ENCODE assay signal across 1 fruit fly cellular context in genomic region chr3L:19216377-19216776, dm6.
TF ChIP-seq lines count a peak whose summit lies in the region.

No protein-coding gene starts in this region.

TF ChIP-seq in whole organism, embryonic, 481 proteins besides CTCF, POLR2A, EP300 and RAD21 (continued from another document and continues in another):
- TF ChIP-seq Bgb (GFP tag; IDR thresholded peaks at IDR 0.05; lab: Robert Waterston, UW; ENCODE audit: partially characterized antibody) = no peak
- TF ChIP-seq CG18011 (GFP tag; optimal IDR thresholded peaks at IDR 0.05; lab: Kevin White, UChicago) = no peak
- TF ChIP-seq Mes4 (GFP tag; optimal IDR thresholded peaks at IDR 0.05; lab: Kevin White, UChicago) = no peak
- no peak for TF ChIP-seq CG6683 (GFP tag; optimal IDR thresholded peaks at IDR 0.05; lab: Kevin White, UChicago)
- peak; percentile 40 for TF ChIP-seq CG2120 (GFP tag; optimal IDR thresholded peaks at IDR 0.05; lab: Kevin White, UChicago)
- TF ChIP-seq chif (GFP tag; optimal IDR thresholded peaks at IDR 0.05; lab: Kevin White, UChicago) = peak in 1 of 2 experiments; percentile 4
- TF ChIP-seq lov (optimal IDR thresholded peaks at IDR 0.05; lab: Kevin White, UChicago) = no peak
- no peak for TF ChIP-seq lov (GFP tag; IDR thresholded peaks at IDR 0.05; lab: Robert Waterston, UW)
- TF ChIP-seq eve (GFP tag; optimal IDR thresholded peaks at IDR 0.05; lab: Kevin White, UChicago) = peak in 1 of 2 experiments; percentile 17
- 0 out of 2 replicates have a peak, but pooled peaks have one; percentile 13 for TF ChIP-seq CG10321 (GFP tag; IDR thresholded peaks at IDR 0.05; lab: Robert Waterston, UW)
- TF ChIP-seq Hr39 (optimal IDR thresholded peaks at IDR 0.05; lab: Kevin White, UChicago) = no peak
- TF ChIP-seq CG12659 (GFP tag; optimal IDR thresholded peaks at IDR 0.05; lab: Kevin White, UChicago) = peak; percentile 19
- no peak for TF ChIP-seq Opbp (GFP tag; IDR thresholded peaks at IDR 0.05; lab: Robert Waterston, UW; ENCODE audit: partially characterized antibody)
- TF ChIP-seq CG10565 (GFP tag; optimal IDR thresholded peaks at IDR 0.05; lab: Kevin White, UChicago) = no peak
- no peak for TF ChIP-seq Dad (GFP tag; optimal IDR thresholded peaks at IDR 0.05; lab: Kevin White, UChicago)
- TF ChIP-seq Lim3 (GFP tag; IDR thresholded peaks at IDR 0.05; lab: Robert Waterston, UW) = no peak
- TF ChIP-seq CG3281 (GFP tag; optimal IDR thresholded peaks at IDR 0.05; lab: Kevin White, UChicago) = peak; percentile 67
- no peak for TF ChIP-seq CG9609 (GFP tag; optimal IDR thresholded peaks at IDR 0.05; lab: Kevin White, UChicago)
- no peak for TF ChIP-seq H2.0 (GFP tag; IDR thresholded peaks at IDR 0.05; lab: Robert Waterston, UW)
- no peak for TF ChIP-seq dan (GFP tag; IDR thresholded peaks at IDR 0.05; lab: Robert Waterston, UW)
- peak; percentile 55; the same call in 1 of the 2 replicates for TF ChIP-seq sob (GFP tag; IDR thresholded peaks at IDR 0.05; lab: Robert Waterston, UW)
- TF ChIP-seq gem (tag; optimal IDR thresholded peaks at IDR 0.05; lab: Kevin White, UChicago) = peak; percentile 74
- TF ChIP-seq run (tag; optimal IDR thresholded peaks at IDR 0.05; lab: Kevin White, UChicago) = peak; percentile 17
- TF ChIP-seq CG10654 (GFP tag; optimal IDR thresholded peaks at IDR 0.05; lab: Kevin White, UChicago) = no peak
- TF ChIP-seq Stat92E (GFP tag; optimal IDR thresholded peaks at IDR 0.05; lab: Kevin White, UChicago) = no peak
- no peak for TF ChIP-seq Taf1 (GFP tag; IDR thresholded peaks at IDR 0.05; lab: Robert Waterston, UW)
- peak; percentile 46 for TF ChIP-seq abd-A (tag; optimal IDR thresholded peaks at IDR 0.05; lab: Kevin White, UChicago)
- no peak for TF ChIP-seq Hmx (GFP tag; optimal IDR thresholded peaks at IDR 0.05; lab: Kevin White, UChicago)
- TF ChIP-seq CG16863 (GFP tag; optimal IDR thresholded peaks at IDR 0.05; lab: Kevin White, UChicago) = no peak
- TF ChIP-seq CG11560 (tag; IDR thresholded peaks at IDR 0.05; lab: Robert Waterston, UW) = no peak
- peak; percentile 53 for TF ChIP-seq CG9817 (tag; optimal IDR thresholded peaks at IDR 0.05; lab: Kevin White, UChicago)
- TF ChIP-seq Atf3 (GFP tag; optimal IDR thresholded peaks at IDR 0.05; lab: Kevin White, UChicago) = no peak
- no peak for TF ChIP-seq pzg (GFP tag; optimal IDR thresholded peaks at IDR 0.05; lab: Kevin White, UChicago)
- no peak for TF ChIP-seq CG10462 (GFP tag; optimal IDR thresholded peaks at IDR 0.05; lab: Kevin White, UChicago)
- TF ChIP-seq Dbx (GFP tag; IDR thresholded peaks at IDR 0.05; lab: Robert Waterston, UW) = peak; percentile 65; the same call in 2 of the 3 replicates
- TF ChIP-seq Hr78 (GFP tag; optimal IDR thresholded peaks at IDR 0.05; lab: Kevin White, UChicago) = no peak
- peak; percentile 42; the same call in 1 of the 2 replicates for TF ChIP-seq CG9932 (GFP tag; IDR thresholded peaks at IDR 0.05; lab: Robert Waterston, UW)
- TF ChIP-seq onecut (GFP tag; IDR thresholded peaks at IDR 0.05; lab: Robert Waterston, UW) = 0 out of 2 replicates have a peak, but pooled peaks have one; percentile 10
- TF ChIP-seq CG6813 (GFP tag; optimal IDR thresholded peaks at IDR 0.05; lab: Kevin White, UChicago) = peak; percentile 27
- no peak; the same call in 1 of the 2 replicates for TF ChIP-seq CG3847 (GFP tag; IDR thresholded peaks at IDR 0.05; lab: Robert Waterston, UW)
- TF ChIP-seq CG15269 (tag; optimal IDR thresholded peaks at IDR 0.05; lab: Kevin White, UChicago) = peak; percentile 58
- no peak for TF ChIP-seq prd (optimal IDR thresholded peaks at IDR 0.05; lab: Kevin White, UChicago)
- TF ChIP-seq prd (GFP tag; IDR thresholded peaks at IDR 0.05; lab: Robert Waterston, UW) = peak; percentile 56; the same call in 1 of the 3 replicates
- peak; percentile 5 for TF ChIP-seq CG12071 (GFP tag; optimal IDR thresholded peaks at IDR 0.05; lab: Kevin White, UChicago)
- TF ChIP-seq Fer1 (GFP tag; optimal IDR thresholded peaks at IDR 0.05; lab: Kevin White, UChicago) = peak; percentile 71
- TF ChIP-seq sim (GFP tag; IDR thresholded peaks at IDR 0.05; lab: Robert Waterston, UW) = no peak
- no peak for TF ChIP-seq HHEX (GFP tag; optimal IDR thresholded peaks at IDR 0.05; lab: Kevin White, UChicago)
- TF ChIP-seq sens (GFP tag; lab: Kevin White, UChicago) = peak; percentile 17
- TF ChIP-seq dmrt11E (tag; optimal IDR thresholded peaks at IDR 0.05; lab: Kevin White, UChicago) = no peak
- TF ChIP-seq CG8388 (GFP tag; optimal IDR thresholded peaks at IDR 0.05; lab: Kevin White, UChicago) = peak; percentile 33
- TF ChIP-seq cas (GFP tag; IDR thresholded peaks at IDR 0.05; lab: Robert Waterston, UW) = no peak
- TF ChIP-seq Oaz (GFP tag; IDR thresholded peaks at IDR 0.05; lab: Robert Waterston, UW) = peak; percentile 22; the same call in 1 of the 2 replicates
- TF ChIP-seq CG7987 (GFP tag; optimal IDR thresholded peaks at IDR 0.05; lab: Kevin White, UChicago) = peak; percentile 18
- no peak for TF ChIP-seq hth (optimal IDR thresholded peaks at IDR 0.05; lab: Kevin White, UChicago)
- TF ChIP-seq pros (GFP tag; optimal IDR thresholded peaks at IDR 0.05; lab: Kevin White, UChicago) = no peak
- TF ChIP-seq CG4707 (GFP tag; optimal IDR thresholded peaks at IDR 0.05; lab: Kevin White, UChicago) = no peak
- TF ChIP-seq lilli (GFP tag; optimal IDR thresholded peaks at IDR 0.05; lab: Kevin White, UChicago) = peak; percentile 20
- TF ChIP-seq H15 (GFP tag; IDR thresholded peaks at IDR 0.05; lab: Robert Waterston, UW) = no peak
- no peak for TF ChIP-seq fd64A (GFP tag; optimal IDR thresholded peaks at IDR 0.05; lab: Kevin White, UChicago)
- no peak for TF ChIP-seq mirr (GFP tag; optimal IDR thresholded peaks at IDR 0.05; lab: Kevin White, UChicago)
- peak; percentile 14 for TF ChIP-seq fd3F (GFP tag; optimal IDR thresholded peaks at IDR 0.05; lab: Kevin White, UChicago)
- peak; percentile 35 for TF ChIP-seq CG17385 (GFP tag; optimal IDR thresholded peaks at IDR 0.05; lab: Kevin White, UChicago)
- no peak for TF ChIP-seq unc-4 (GFP tag; IDR thresholded peaks at IDR 0.05; lab: Robert Waterston, UW; ENCODE audit: partially characterized antibody)
- TF ChIP-seq lola (GFP tag; optimal IDR thresholded peaks at IDR 0.05; lab: Kevin White, UChicago) = no peak
- no peak for TF ChIP-seq otp (GFP tag; IDR thresholded peaks at IDR 0.05; lab: Robert Waterston, UW)
- TF ChIP-seq cg (GFP tag; optimal IDR thresholded peaks at IDR 0.05; lab: Kevin White, UChicago) = no peak
- peak; percentile 42; the same call in 1 of the 3 replicates for TF ChIP-seq tgo (GFP tag; IDR thresholded peaks at IDR 0.05; lab: Robert Waterston, UW)
- no peak for TF ChIP-seq CG2129 (GFP tag; IDR thresholded peaks at IDR 0.05; lab: Robert Waterston, UW; ENCODE audit: partially characterized antibody)
- TF ChIP-seq jing (GFP tag; optimal IDR thresholded peaks at IDR 0.05; lab: Kevin White, UChicago) = no peak
- 0 out of 3 replicates have a peak, but pooled peaks have one; percentile 13 for TF ChIP-seq CG3726 (GFP tag; IDR thresholded peaks at IDR 0.05; lab: Robert Waterston, UW)
- no peak for TF ChIP-seq E2f1 (GFP tag; IDR thresholded peaks at IDR 0.05; lab: Robert Waterston, UW)
- TF ChIP-seq hbn (GFP tag; IDR thresholded peaks at IDR 0.05; lab: Robert Waterston, UW; ENCODE audit: partially characterized antibody) = no peak
- no peak for TF ChIP-seq CG4360 (GFP tag; IDR thresholded peaks at IDR 0.05; lab: Robert Waterston, UW)
- TF ChIP-seq CG17829 (tag; optimal IDR thresholded peaks at IDR 0.05; lab: Kevin White, UChicago) = peak; percentile 45
- TF ChIP-seq pita (GFP tag; optimal IDR thresholded peaks at IDR 0.05; lab: Kevin White, UChicago) = no peak
- peak; percentile 65 for TF ChIP-seq Sox102F (GFP tag; optimal IDR thresholded peaks at IDR 0.05; lab: Kevin White, UChicago)
- TF ChIP-seq twi (tag; optimal IDR thresholded peaks at IDR 0.05; lab: Kevin White, UChicago) = no peak
- no peak for TF ChIP-seq mld (GFP tag; IDR thresholded peaks at IDR 0.05; lab: Robert Waterston, UW; ENCODE audit: partially characterized antibody)
- TF ChIP-seq CG15073 (GFP tag; optimal IDR thresholded peaks at IDR 0.05; lab: Kevin White, UChicago) = no peak
- TF ChIP-seq CG4424 (GFP tag; optimal IDR thresholded peaks at IDR 0.05; lab: Kevin White, UChicago) = peak; percentile 41
- no peak for TF ChIP-seq amos (GFP tag; IDR thresholded peaks at IDR 0.05; lab: Robert Waterston, UW; ENCODE audit: partially characterized antibody)
- peak; percentile 63; the same call in 2 of the 3 replicates for TF ChIP-seq row (GFP tag; IDR thresholded peaks at IDR 0.05; lab: Robert Waterston, UW)
- peak; percentile 62 for TF ChIP-seq CG17359 (tag; optimal IDR thresholded peaks at IDR 0.05; lab: Kevin White, UChicago)
- no peak for TF ChIP-seq her (GFP tag; optimal IDR thresholded peaks at IDR 0.05; lab: Kevin White, UChicago)
- TF ChIP-seq dmrt99B (tag; optimal IDR thresholded peaks at IDR 0.05; lab: Kevin White, UChicago) = peak; percentile 77
- no peak for TF ChIP-seq bigmax (GFP tag; optimal IDR thresholded peaks at IDR 0.05; lab: Kevin White, UChicago)
- TF ChIP-seq crol (GFP tag; IDR thresholded peaks at IDR 0.05; lab: Robert Waterston, UW) = no peak
- TF ChIP-seq tll (GFP tag; optimal IDR thresholded peaks at IDR 0.05; lab: Kevin White, UChicago) = no peak
- no peak for TF ChIP-seq ara (GFP tag; IDR thresholded peaks at IDR 0.05; lab: Robert Waterston, UW)
- TF ChIP-seq CG13894 (tag; optimal IDR thresholded peaks at IDR 0.05; lab: Kevin White, UChicago) = peak; percentile 68
- TF ChIP-seq tio (GFP tag; optimal IDR thresholded peaks at IDR 0.05; lab: Kevin White, UChicago) = no peak
- no peak for TF ChIP-seq vfl (GFP tag; optimal IDR thresholded peaks at IDR 0.05; lab: Kevin White, UChicago)
- peak in 1 of 2 experiments; percentile 6 for TF ChIP-seq Pdp1 (GFP tag; optimal IDR thresholded peaks at IDR 0.05; lab: Kevin White, UChicago)
- no peak for TF ChIP-seq gce (GFP tag; IDR thresholded peaks at IDR 0.05; lab: Robert Waterston, UW)
- TF ChIP-seq kah (GFP tag; optimal IDR thresholded peaks at IDR 0.05; lab: Kevin White, UChicago) = peak; percentile 2
- TF ChIP-seq CG32532 (GFP tag; IDR thresholded peaks at IDR 0.05; lab: Robert Waterston, UW) = peak; percentile 62
- TF ChIP-seq CG13123 (GFP tag; optimal IDR thresholded peaks at IDR 0.05; lab: Kevin White, UChicago) = no peak
- peak; percentile 75 for TF ChIP-seq lab (GFP tag; optimal IDR thresholded peaks at IDR 0.05; lab: Kevin White, UChicago)
- peak; percentile 36; the same call in 1 of the 2 replicates for TF ChIP-seq CG32772 (GFP tag; IDR thresholded peaks at IDR 0.05; lab: Robert Waterston, UW)
- TF ChIP-seq Abd-B (GFP tag; optimal IDR thresholded peaks at IDR 0.05; lab: Kevin White, UChicago) = peak; percentile 44
- TF ChIP-seq CG2889 (GFP tag; IDR thresholded peaks at IDR 0.05; lab: Robert Waterston, UW) = no peak
- no peak for TF ChIP-seq CG17612 (GFP tag; IDR thresholded peaks at IDR 0.05; lab: Robert Waterston, UW)
- no peak for TF ChIP-seq CG2875 (GFP tag; optimal IDR thresholded peaks at IDR 0.05; lab: Kevin White, UChicago)
- no peak for TF ChIP-seq repo (GFP tag; optimal IDR thresholded peaks at IDR 0.05; lab: Kevin White, UChicago)
- TF ChIP-seq Ets97D (GFP tag; optimal IDR thresholded peaks at IDR 0.05; lab: Kevin White, UChicago) = no peak
- TF ChIP-seq CG6765 (GFP tag; optimal IDR thresholded peaks at IDR 0.05; lab: Kevin White, UChicago) = no peak
- peak; percentile 24 for TF ChIP-seq az2 (GFP tag; optimal IDR thresholded peaks at IDR 0.05; lab: Kevin White, UChicago)
- no peak for TF ChIP-seq CG31388 (GFP tag; optimal IDR thresholded peaks at IDR 0.05; lab: Kevin White, UChicago)
- peak; percentile 60 for TF ChIP-seq grau (tag; optimal IDR thresholded peaks at IDR 0.05; lab: Kevin White, UChicago)
- TF ChIP-seq NC2α (GFP tag; optimal IDR thresholded peaks at IDR 0.05; lab: Kevin White, UChicago) = no peak
- no peak for TF ChIP-seq CG13287 (GFP tag; IDR thresholded peaks at IDR 0.05; lab: Robert Waterston, UW; ENCODE audit: partially characterized antibody)
- TF ChIP-seq Sin3A (optimal IDR thresholded peaks at IDR 0.05; lab: Kevin White, UChicago) = no peak
- TF ChIP-seq Doc3 (GFP tag; IDR thresholded peaks at IDR 0.05; lab: Robert Waterston, UW; ENCODE audit: partially characterized antibody) = no peak
- peak; percentile 13 for TF ChIP-seq CG18764 (GFP tag; optimal IDR thresholded peaks at IDR 0.05; lab: Kevin White, UChicago)
- peak; percentile 21 for TF ChIP-seq sd (tag; optimal IDR thresholded peaks at IDR 0.05; lab: Kevin White, UChicago)
- peak; percentile 78 for TF ChIP-seq CG2678 (tag; optimal IDR thresholded peaks at IDR 0.05; lab: Kevin White, UChicago)
- TF ChIP-seq CG17568 (GFP tag; optimal IDR thresholded peaks at IDR 0.05; lab: Kevin White, UChicago) = no peak
- TF ChIP-seq slou (GFP tag; optimal IDR thresholded peaks at IDR 0.05; lab: Kevin White, UChicago) = peak; percentile 14
- no peak for TF ChIP-seq zfh2 (GFP tag; optimal IDR thresholded peaks at IDR 0.05; lab: Kevin White, UChicago)
- TF ChIP-seq CG12744 (GFP tag; optimal IDR thresholded peaks at IDR 0.05; lab: Kevin White, UChicago) = no peak
- no peak for TF ChIP-seq sima (GFP tag; optimal IDR thresholded peaks at IDR 0.05; lab: Kevin White, UChicago)
- no peak for TF ChIP-seq btn (GFP tag; optimal IDR thresholded peaks at IDR 0.05; lab: Kevin White, UChicago)
- TF ChIP-seq CG13624 (GFP tag; optimal IDR thresholded peaks at IDR 0.05; lab: Kevin White, UChicago) = no peak
- peak; percentile 28 for TF ChIP-seq Deaf1 (tag; optimal IDR thresholded peaks at IDR 0.05; lab: Kevin White, UChicago)
- peak; percentile 43 for TF ChIP-seq D19A (tag; optimal IDR thresholded peaks at IDR 0.05; lab: Kevin White, UChicago)
- no peak for TF ChIP-seq YL-1 (GFP tag; optimal IDR thresholded peaks at IDR 0.05; lab: Kevin White, UChicago)
- TF ChIP-seq CG11695 (GFP tag; IDR thresholded peaks at IDR 0.05; lab: Robert Waterston, UW) = peak; percentile 43; the same call in 1 of the 3 replicates
- TF ChIP-seq gfzf (GFP tag; optimal IDR thresholded peaks at IDR 0.05; lab: Kevin White, UChicago) = no peak
- TF ChIP-seq CG6854 (GFP tag; optimal IDR thresholded peaks at IDR 0.05; lab: Kevin White, UChicago) = peak; percentile 5
- TF ChIP-seq CG31224 (GFP tag; IDR thresholded peaks at IDR 0.05; lab: Robert Waterston, UW) = peak; percentile 22; the same call in 1 of the 2 replicates
- TF ChIP-seq ttk (GFP tag; IDR thresholded peaks at IDR 0.05; lab: Robert Waterston, UW) = no peak
- TF ChIP-seq fru (optimal IDR thresholded peaks at IDR 0.05; lab: Kevin White, UChicago) = no peak
- no peak for TF ChIP-seq fd102C (GFP tag; optimal IDR thresholded peaks at IDR 0.05; lab: Kevin White, UChicago)
- TF ChIP-seq dysf (GFP tag; IDR thresholded peaks at IDR 0.05; lab: Robert Waterston, UW) = peak; percentile 47; the same call in 1 of the 3 replicates
